Fruit fly (Drosophila melanogaster): Measurements from ENCODE around the gene IP3K2.
A peak's percentile ranks its signal among the peaks of the same experiment; 100 is the strongest.

dm6 chrX:13283940-13284547, 19.4 kb upstream of the IP3K2 start:
- TF ChIP-seq fd102C (GFP tag; optimal IDR thresholded peaks at IDR 0.05), result no peak
- no peak for TF ChIP-seq jumu (GFP tag; optimal IDR thresholded peaks at IDR 0.05)
- TF ChIP-seq corto (GFP tag; optimal IDR thresholded peaks at IDR 0.05), result peak; percentile 27
- no peak for TF ChIP-seq nom (GFP tag; optimal IDR thresholded peaks at IDR 0.05)
- peak; percentile 73 for TF ChIP-seq CG4360 (GFP tag; IDR thresholded peaks at IDR 0.05)
- TF ChIP-seq ttk (GFP tag; IDR thresholded peaks at IDR 0.05), result no peak
- no peak for TF ChIP-seq lmd (GFP tag; IDR thresholded peaks at IDR 0.05)
- no peak for TF ChIP-seq bcd (GFP tag; optimal IDR thresholded peaks at IDR 0.05)
- peak; percentile 48 for TF ChIP-seq sens (GFP tag)
- TF ChIP-seq CG8944 (GFP tag; optimal IDR thresholded peaks at IDR 0.05), result no peak
- no peak for TF ChIP-seq Dfd (GFP tag; optimal IDR thresholded peaks at IDR 0.05)
- no peak for TF ChIP-seq zen (tag; optimal IDR thresholded peaks at IDR 0.05)

Measured in whole organism, embryonic.